Worm (Caenorhabditis elegans): ENCODE results near the gene eef-1G.

The eef-1G gene

ce11 chrV:10921747-10922146 is 43.8 kb upstream of the eef-1G start, which contains the start of gene nas-31:
Gene nas-31 (minus strand): TSS chrV:10921847.
- TF ChIP-seq tlp-1 (tag; optimal IDR thresholded peaks at IDR 0.05) (no peak), unc-62 (GFP tag; optimal IDR thresholded peaks at IDR 0.05) (no peak), nhr-237 (tag; optimal IDR thresholded peaks at IDR 0.05) (no peak), pax-3 (tag; optimal IDR thresholded peaks at IDR 0.05) (no peak), nhr-11 (tag; optimal IDR thresholded peaks at IDR 0.05) (no peak), ceh-82 (tag; optimal IDR thresholded peaks at IDR 0.05) (no peak), dpl-1 (GFP tag; optimal IDR thresholded peaks at IDR 0.05) (no peak)

- TF ChIP-seq dsc-1 (tag; optimal IDR thresholded peaks at IDR 0.05), result no peak
- TF ChIP-seq unc-86 (tag; optimal IDR thresholded peaks at IDR 0.05), result no peak
- no peak for TF ChIP-seq nhr-76 (tag; optimal IDR thresholded peaks at IDR 0.05)
- no peak for TF ChIP-seq nhr-12 (tag; optimal IDR thresholded peaks at IDR 0.05)
- no peak for TF ChIP-seq ces-1 (GFP tag; optimal IDR thresholded peaks at IDR 0.05)
- no peak for TF ChIP-seq mab-9 (GFP tag; IDR thresholded peaks at IDR 0.05)
- TF ChIP-seq nhr-77 (tag; optimal IDR thresholded peaks at IDR 0.05), result no peak
- no peak for TF ChIP-seq lin-15B (tag; optimal IDR thresholded peaks at IDR 0.05)
- no peak for TF ChIP-seq vab-15 (tag; optimal IDR thresholded peaks at IDR 0.05)
- no peak for TF ChIP-seq lin-13 (GFP tag; optimal IDR thresholded peaks at IDR 0.05)
- no peak for TF ChIP-seq pqm-1 (tag; optimal IDR thresholded peaks at IDR 0.05)
- TF ChIP-seq hlh-17 (GFP tag; optimal IDR thresholded peaks at IDR 0.05; ENCODE audit: borderline replicate concordance), result no peak
Measured at ce11 chrV:10923229-10923628, 42.3 kb upstream of the eef-1G start, which contains the start of gene F58B4.7. Gene F58B4.7 (minus strand): TSS chrV:10923329.

ce11 chrV:10924731-10925130 is 40.8 kb upstream of the eef-1G start, which contains the start of gene F58B4.6:
Gene F58B4.6 (plus strand): TSS chrV:10925031.
- no peak for TF ChIP-seq sox-4 (tag; optimal IDR thresholded peaks at IDR 0.05)
- no peak for TF ChIP-seq blmp-1 (tag; optimal IDR thresholded peaks at IDR 0.05)
- TF ChIP-seq fkh-8 (tag; optimal IDR thresholded peaks at IDR 0.05), result peak; percentile 71
- no peak for TF ChIP-seq nhr-76 (tag; optimal IDR thresholded peaks at IDR 0.05)
- TF ChIP-seq tbx-2 (tag; optimal IDR thresholded peaks at IDR 0.05), result no peak
- no peak for TF ChIP-seq ztf-11 (tag; optimal IDR thresholded peaks at IDR 0.05)
- TF ChIP-seq hlh-17 (GFP tag; optimal IDR thresholded peaks at IDR 0.05; ENCODE audit: borderline replicate concordance), result no peak
- no peak for TF ChIP-seq nhr-90 (tag; optimal IDR thresholded peaks at IDR 0.05; ENCODE audit: poor library complexity)
- peak; percentile 17 for TF ChIP-seq pax-3 (tag; optimal IDR thresholded peaks at IDR 0.05)
- TF ChIP-seq ceh-82 (tag; optimal IDR thresholded peaks at IDR 0.05), result no peak
- TF ChIP-seq nhr-47 (tag; optimal IDR thresholded peaks at IDR 0.05), result peak; percentile 20
- TF ChIP-seq nhr-71 (tag; optimal IDR thresholded peaks at IDR 0.05), result peak; percentile 12

- TF ChIP-seq zag-1 (tag; optimal IDR thresholded peaks at IDR 0.05) (no peak), tbx-2 (tag; optimal IDR thresholded peaks at IDR 0.05) (no peak), nhr-11 (tag; optimal IDR thresholded peaks at IDR 0.05) (no peak), nhr-20 (tag; optimal IDR thresholded peaks at IDR 0.05) (peak; percentile 22), unc-30 (tag; optimal IDR thresholded peaks at IDR 0.05) (no peak), fkh-4 (tag; optimal IDR thresholded peaks at IDR 0.05; ENCODE audit: borderline replicate concordance) (no peak), efl-1 (optimal IDR thresholded peaks at IDR 0.05) (no peak), efl-1 (GFP tag; optimal IDR thresholded peaks at IDR 0.05 in 1 of 2) (peak in 1 of 2 experiments; percentile 15), dpl-1 (GFP tag; optimal IDR thresholded peaks at IDR 0.05) (no peak), swsn-7 (tag; optimal IDR thresholded peaks at IDR 0.05) (no peak), nhr-76 (tag; optimal IDR thresholded peaks at IDR 0.05) (no peak), nhr-71 (tag; optimal IDR thresholded peaks at IDR 0.05) (peak; percentile 57), hlh-4 (tag; optimal IDR thresholded peaks at IDR 0.05) (no peak), lin-13 (GFP tag; optimal IDR thresholded peaks at IDR 0.05) (no peak), sox-4 (tag; optimal IDR thresholded peaks at IDR 0.05) (no peak), snpc-4 (tag; optimal IDR thresholded peaks at IDR 0.05) (no peak), skn-1 (tag; optimal IDR thresholded peaks at IDR 0.05) (peak; percentile 53), lin-14 (GFP tag; optimal IDR thresholded peaks at IDR 0.05) (peak; percentile 6), fkh-8 (tag; optimal IDR thresholded peaks at IDR 0.05) (peak; percentile 68), elt-2 (tag; optimal IDR thresholded peaks at IDR 0.05) (no peak), nhr-90 (tag; optimal IDR thresholded peaks at IDR 0.05; ENCODE audit: poor library complexity) (no peak)
Measured at ce11 chrV:10925658-10926057, 39.9 kb upstream of the eef-1G start.

All from whole organism, L1 larva.